Fruit fly (Drosophila melanogaster) whole organism, embryonic: ENCODE measurements around the gene kek6.
A peak's percentile ranks its signal among the peaks of the same experiment; 100 is the strongest.

Source experiments
- CG10959 ChIP-seq: fragments of 200-800 bp; sonication (Bioruptor generic); IDR thresholded peaks from 2 replicates; pipeline ENCODE4 v1.3.6; 2022; ENCODE audit warnings: missing biosample characterization, missing genetic modification characterization
- CG13287 ChIP-seq: fragments of 200-800 bp; sonication (Bioruptor generic); IDR thresholded peaks from 2 replicates; pipeline ENCODE4 v1.3.6; 2022; ENCODE audit warnings: missing biosample characterization, missing genetic modification characterization; ENCODE audit not compliant: partially characterized antibody
- CG14965 ChIP-seq: fragments of 200-800 bp; sonication (Bioruptor generic); optimal IDR thresholded peaks from 2 replicates; lab custom pipeline; 2016; ENCODE audit warnings: missing biosample characterization, missing genetic modification characterization, borderline replicate concordance
- CG2129 ChIP-seq: fragments of 200-800 bp; sonication (Bioruptor generic); IDR thresholded peaks from 2 replicates; pipeline ENCODE4 v1.3.6; 2022; ENCODE audit warnings: missing biosample characterization, missing genetic modification characterization; ENCODE audit not compliant: partially characterized antibody
- CG6272 ChIP-seq: fragments of 200-800 bp; sonication (Bioruptor generic); IDR thresholded peaks from 2 replicates; pipeline ENCODE4 v1.3.6; 2022; ENCODE audit warnings: missing biosample characterization, missing genetic modification characterization
- CG6791 ChIP-seq: fragments of 200-800 bp; sonication (Bioruptor generic); IDR thresholded peaks from 3 replicates; pipeline ENCODE4 v1.3.6; 2022; ENCODE audit warnings: missing biosample characterization, missing genetic modification characterization; ENCODE audit not compliant: partially characterized antibody
- Poxn ChIP-seq: fragments of 200-800 bp; sonication (Bioruptor generic); IDR thresholded peaks from 2 replicates; pipeline ENCODE4 v1.3.6; 2022; ENCODE audit warnings: missing biosample characterization, missing genetic modification characterization
- aop ChIP-seq: fragments of 200-800 bp; sonication (Bioruptor generic); IDR thresholded peaks from 2 replicates; pipeline ENCODE4 v1.3.6; 2022; ENCODE audit warnings: missing biosample characterization, missing genetic modification characterization
- trh ChIP-seq: fragments of 200-800 bp; sonication (Bioruptor generic); optimal IDR thresholded peaks from 2 replicates; lab custom pipeline; 2016; ENCODE audit warnings: missing biosample characterization, missing genetic modification characterization

DNA sequence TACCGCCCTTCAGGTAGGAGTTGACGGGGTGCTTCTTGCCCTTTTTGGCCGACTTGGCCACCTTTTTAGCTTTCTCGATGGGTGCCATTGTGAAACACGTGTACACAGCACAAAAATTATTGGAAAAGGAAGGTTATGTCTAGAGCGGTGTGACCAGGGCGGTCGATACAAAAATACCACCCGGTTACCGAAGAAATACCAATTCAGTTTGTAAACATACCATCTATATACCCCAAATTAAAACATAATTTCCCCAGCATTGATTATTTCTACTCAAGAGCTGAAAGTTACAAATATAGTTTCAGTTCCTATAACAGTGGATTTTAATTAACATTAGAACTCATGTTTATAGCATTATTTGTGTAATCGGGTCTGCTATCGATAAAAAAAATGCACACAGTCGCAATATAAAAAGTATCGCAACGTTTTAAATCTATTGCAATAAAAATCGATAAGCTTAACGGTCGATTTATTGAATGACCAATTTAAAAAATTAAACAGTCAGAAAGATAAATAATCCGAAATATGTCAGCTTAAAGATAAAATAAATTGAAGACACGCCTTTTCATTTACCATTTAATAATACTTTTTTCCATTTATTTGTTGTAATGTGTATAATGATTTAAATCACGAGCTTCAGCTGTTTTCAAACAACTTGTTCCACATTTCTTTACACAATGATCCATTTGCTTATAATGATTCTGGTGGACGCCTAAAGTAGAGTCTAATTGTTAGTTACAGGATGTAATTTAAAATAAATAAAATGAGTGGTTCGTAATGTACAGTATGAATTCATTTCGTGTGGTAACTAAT, 25.7 kb upstream of the kek6 start, which contains the start of gene RpL6:
- no peak for TF ChIP-seq Poxn (GFP tag; lab: Robert Waterston, UW)
- no peak for TF ChIP-seq CG10959 (GFP tag; lab: Robert Waterston, UW)
- no peak for TF ChIP-seq CG14965 (GFP tag; lab: Kevin White, UChicago)
- TF ChIP-seq CG13287, result peak; percentile 88
- TF ChIP-seq CG2129 (GFP tag; lab: Robert Waterston, UW), result peak; percentile 41; the same call in 1 of the 2 replicates
- peak; percentile 84 for TF ChIP-seq CG6791 (GFP tag; lab: Robert Waterston, UW)
- no peak for TF ChIP-seq CG6272 (GFP tag; lab: Robert Waterston, UW)
- no peak for TF ChIP-seq aop (GFP tag; lab: Robert Waterston, UW)
- no peak for TF ChIP-seq trh (GFP tag; lab: Kevin White, UChicago)
